Worm (Caenorhabditis elegans): ENCODE results near the gene F53F4.16.

- TF ChIP-seq skn-1 (tag; optimal IDR thresholded peaks at IDR 0.05), result no peak
- TF ChIP-seq ama-1 (optimal IDR thresholded peaks at IDR 0.05), result no peak
- no peak for TF ChIP-seq nhr-129 (tag; optimal IDR thresholded peaks at IDR 0.05)
- TF ChIP-seq nhr-77 (tag; optimal IDR thresholded peaks at IDR 0.05), result no peak
- no peak for TF ChIP-seq F13H6.1 (tag; optimal IDR thresholded peaks at IDR 0.05)
Measured at ce11 chrV:13571714-13572258, 49.8 kb downstream of the F53F4.16 start, which contains the start of gene C50B8.4.

All from whole organism, L2 larva.